Worm (Caenorhabditis elegans): ENCODE measurements around the gene Y38E10A.33.

Y38E10A.33 gene

DNA sequence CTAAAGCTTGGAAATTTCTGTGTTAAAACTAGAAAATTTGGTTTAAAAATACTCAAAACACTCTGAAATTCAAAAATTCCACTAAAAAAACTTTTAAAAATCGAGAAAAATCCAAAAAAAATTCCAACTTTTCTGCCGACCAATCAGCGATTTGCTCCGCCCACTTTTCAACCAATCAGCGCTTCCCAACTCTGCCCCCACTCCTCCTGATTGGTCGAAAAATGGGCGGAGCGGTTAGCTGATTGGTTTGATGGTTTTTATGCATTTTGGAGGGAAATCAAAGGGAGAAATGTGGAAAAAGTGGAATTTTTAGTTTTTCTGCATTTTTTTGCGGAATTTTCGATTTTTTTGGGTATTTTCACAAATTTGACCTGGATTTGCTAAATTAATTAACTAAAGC is 42.6 kb upstream of the Y38E10A.33 start:
- TF ChIP-seq lin-15B (tag; optimal IDR thresholded peaks at IDR 0.05) (no peak), nfya-1 (tag; optimal IDR thresholded peaks at IDR 0.05; ENCODE audit: insufficient read depth) (peak; percentile 92), ztf-11 (tag; optimal IDR thresholded peaks at IDR 0.05) (no peak), nhr-237 (tag; optimal IDR thresholded peaks at IDR 0.05) (no peak), unc-39 (tag; optimal IDR thresholded peaks at IDR 0.05) (no peak)

DNA sequence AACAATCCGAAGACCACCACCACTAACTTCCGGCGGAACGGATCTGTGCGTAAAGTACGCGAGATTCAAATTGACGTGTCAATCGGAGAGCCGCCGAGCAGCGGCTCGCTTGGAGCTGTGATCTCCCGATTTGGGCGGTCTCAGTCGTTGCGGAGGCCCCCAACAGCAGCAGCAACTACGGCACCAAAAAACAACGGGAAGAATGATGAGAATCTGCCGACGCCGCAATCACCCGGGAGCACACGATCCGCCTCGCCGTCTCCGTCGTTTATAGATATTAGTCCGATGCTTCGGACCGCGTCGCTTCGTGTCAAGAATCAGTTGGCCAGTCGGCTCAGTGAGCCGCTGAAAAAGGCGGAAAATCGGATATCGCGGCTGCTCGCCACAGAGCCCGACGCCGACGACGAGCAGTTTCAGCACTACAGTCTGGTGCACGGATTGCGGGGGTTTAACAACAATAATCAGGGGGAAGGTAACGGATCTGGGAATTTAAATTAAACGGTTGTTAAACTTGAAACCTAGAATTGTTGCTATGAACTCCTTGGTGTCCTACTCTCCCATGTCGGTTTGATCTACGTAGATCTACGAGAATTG is 36.4 kb upstream of the Y38E10A.33 start:
- no peak for TF ChIP-seq nhr-12 (tag; optimal IDR thresholded peaks at IDR 0.05)
- no peak for TF ChIP-seq nhr-28 (tag; optimal IDR thresholded peaks at IDR 0.05)
- TF ChIP-seq egl-5 (tag; optimal IDR thresholded peaks at IDR 0.05), result no peak
- TF ChIP-seq pqm-1 (tag; optimal IDR thresholded peaks at IDR 0.05), result no peak
- TF ChIP-seq nhr-77 (tag; optimal IDR thresholded peaks at IDR 0.05), result no peak
- no peak for TF ChIP-seq nhr-43 (tag; optimal IDR thresholded peaks at IDR 0.05; ENCODE audit: poor library complexity, severe bottlenecking)
- no peak for TF ChIP-seq sea-2 (GFP tag; optimal IDR thresholded peaks at IDR 0.05)
- no peak for TF ChIP-seq hmg-11 (tag; optimal IDR thresholded peaks at IDR 0.05)
- TF ChIP-seq mdl-1 (tag; optimal IDR thresholded peaks at IDR 0.05), result no peak

DNA sequence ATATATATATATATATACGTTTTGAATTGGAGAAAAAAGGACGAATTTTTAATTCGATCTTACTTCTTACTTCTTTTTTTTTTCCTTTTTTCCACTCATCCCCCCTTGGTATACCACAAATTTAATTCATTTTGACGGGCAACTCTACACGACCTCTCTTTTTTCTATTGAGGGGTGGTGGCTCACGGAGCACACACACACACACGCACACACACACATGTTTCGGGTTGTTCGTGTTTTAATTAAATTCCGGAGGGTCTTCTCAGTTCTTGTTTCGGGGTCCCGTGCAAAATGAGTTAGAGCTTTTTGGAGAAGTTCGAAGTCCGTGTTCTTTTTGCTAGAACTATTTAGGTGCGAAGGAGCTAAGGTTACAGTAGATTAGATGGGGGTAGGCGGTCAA is 32.0 kb upstream of the Y38E10A.33 start:
- TF ChIP-seq ztf-11 (tag; optimal IDR thresholded peaks at IDR 0.05), result no peak
- no peak for TF ChIP-seq eor-1 (tag; optimal IDR thresholded peaks at IDR 0.05)
- TF ChIP-seq lin-39 (tag; optimal IDR thresholded peaks at IDR 0.05), result no peak
- no peak for TF ChIP-seq nhr-237 (tag; optimal IDR thresholded peaks at IDR 0.05)
- no peak for TF ChIP-seq R02D3.7 (tag; optimal IDR thresholded peaks at IDR 0.05)

DNA sequence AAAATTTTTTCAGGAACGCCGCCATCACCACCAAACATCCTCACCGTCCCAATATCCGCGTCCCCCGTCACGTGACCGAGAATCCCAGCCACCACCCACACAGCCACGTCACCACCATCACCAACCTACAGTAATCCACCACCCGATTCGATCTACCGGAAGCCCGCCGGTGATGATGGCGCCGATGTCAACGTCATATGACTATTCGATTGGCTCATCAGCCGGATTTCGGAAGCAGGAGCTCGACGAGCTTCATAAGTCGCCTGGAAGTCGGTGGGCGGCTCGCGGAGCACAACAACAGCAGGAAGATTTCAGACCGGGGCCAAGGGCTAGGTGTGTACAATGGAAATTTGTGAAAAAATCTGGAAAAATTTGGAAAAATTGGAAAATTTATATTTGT is 16.7 kb upstream of the Y38E10A.33 start:
- TF ChIP-seq fkh-2 (tag; optimal IDR thresholded peaks at IDR 0.05), result no peak
- TF ChIP-seq elt-3 (tag; optimal IDR thresholded peaks at IDR 0.05), result no peak
- TF ChIP-seq fos-1 (tag; optimal IDR thresholded peaks at IDR 0.05), result no peak
- TF ChIP-seq ztf-11 (tag; optimal IDR thresholded peaks at IDR 0.05), result no peak
- no peak for TF ChIP-seq lin-39 (tag; optimal IDR thresholded peaks at IDR 0.05)
- TF ChIP-seq R02D3.7 (tag; optimal IDR thresholded peaks at IDR 0.05), result no peak
- no peak for TF ChIP-seq nhr-25 (tag; optimal IDR thresholded peaks at IDR 0.05)
- no peak for TF ChIP-seq ztf-4 (tag; optimal IDR thresholded peaks at IDR 0.05)
- no peak for TF ChIP-seq ceh-16 (tag; optimal IDR thresholded peaks at IDR 0.05)
- no peak for TF ChIP-seq ama-1 (optimal IDR thresholded peaks at IDR 0.05)
- TF ChIP-seq egl-27 (tag; optimal IDR thresholded peaks at IDR 0.05), result no peak
- TF ChIP-seq nhr-28 (tag; optimal IDR thresholded peaks at IDR 0.05), result no peak
- TF ChIP-seq aly-2 (tag; optimal IDR thresholded peaks at IDR 0.05), result no peak
- TF ChIP-seq tbx-2 (tag; optimal IDR thresholded peaks at IDR 0.05), result no peak
- TF ChIP-seq jun-1 (tag; optimal IDR thresholded peaks at IDR 0.05), result no peak
- TF ChIP-seq zag-1 (tag; optimal IDR thresholded peaks at IDR 0.05), result no peak

DNA sequence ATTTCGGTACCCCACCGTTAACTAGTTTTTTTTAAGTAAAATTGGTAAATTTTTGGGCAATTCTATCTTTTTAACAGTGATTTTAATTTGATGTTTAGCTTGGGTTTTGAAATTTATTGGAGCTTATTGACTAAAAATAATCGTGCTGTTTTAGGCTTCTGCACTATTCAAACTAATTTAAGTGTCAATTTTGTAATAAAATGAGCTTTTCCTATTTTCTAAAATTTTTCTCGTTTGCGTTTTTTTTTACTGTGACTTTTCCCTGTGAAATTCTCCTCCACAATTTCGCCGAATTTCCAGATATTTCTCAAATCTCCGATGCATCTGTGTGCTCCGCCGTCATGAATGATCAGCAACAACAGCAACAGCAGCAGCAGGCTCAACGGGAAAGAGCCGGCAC is 14.7 kb upstream of the Y38E10A.33 start, which contains the start of gene tbc-17:
tbc-17 (plus strand) TSS at position 301 of the 400 bp plus-strand sequence.
- TF ChIP-seq elt-1 (tag; optimal IDR thresholded peaks at IDR 0.05) (no peak), ZK546.5 (tag; optimal IDR thresholded peaks at IDR 0.05) (no peak), fkh-10 (GFP tag; optimal IDR thresholded peaks at IDR 0.05) (no peak), lsy-12 (tag; optimal IDR thresholded peaks at IDR 0.05) (no peak), lin-39 (tag; optimal IDR thresholded peaks at IDR 0.05) (no peak)

DNA sequence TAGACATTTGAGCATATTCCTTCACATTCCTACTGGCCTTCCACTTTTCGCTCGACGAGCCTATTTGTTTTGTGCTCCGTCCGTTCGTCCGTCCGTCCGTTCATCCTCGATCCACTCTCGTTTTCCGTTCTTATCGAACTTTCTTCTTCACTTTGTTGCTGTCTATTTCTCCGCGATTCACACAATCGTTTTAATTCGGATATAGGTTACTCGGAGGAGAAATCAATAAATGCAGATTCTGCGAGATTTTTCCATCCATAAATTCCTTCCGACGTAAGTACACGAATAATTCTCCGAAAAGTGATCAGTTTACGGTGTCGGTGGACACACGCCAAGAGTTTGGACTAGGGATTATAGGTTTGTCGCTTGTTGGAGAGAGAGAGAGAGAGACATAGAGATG is 13.2 kb upstream of the Y38E10A.33 start:
- TF ChIP-seq egl-5 (tag; optimal IDR thresholded peaks at IDR 0.05) (no peak), nhr-23 (tag; optimal IDR thresholded peaks at IDR 0.05) (no peak), fos-1 (tag; optimal IDR thresholded peaks at IDR 0.05) (no peak), nhr-25 (tag; optimal IDR thresholded peaks at IDR 0.05) (no peak), eor-1 (tag; optimal IDR thresholded peaks at IDR 0.05) (no peak), ama-1 (optimal IDR thresholded peaks at IDR 0.05) (no peak), zag-1 (tag; optimal IDR thresholded peaks at IDR 0.05) (no peak)
